Fruit fly (Drosophila melanogaster) whole organism, prepupa: Measurements from ENCODE around the gene TBC1D16.

Experiments
- Blimp-1 ChIP-seq: fragments of 200-800 bp; sonication (Bioruptor generic); optimal IDR thresholded peaks from 3 replicates; lab custom pipeline; 2017; ENCODE audit warnings: missing biosample characterization, missing genetic modification characterization, mild to moderate bottlenecking, moderate library complexity, missing genetic modification reagents
- CG10631 ChIP-seq: fragments of 200-800 bp; sonication (Bioruptor generic); optimal IDR thresholded peaks from 2 replicates; lab custom pipeline; 2016; ENCODE audit warnings: missing biosample characterization, missing genetic modification characterization
- CG10669 ChIP-seq: fragments of 200-800 bp; sonication (Bioruptor generic); optimal IDR thresholded peaks from 3 replicates; lab custom pipeline; 2018; ENCODE audit warnings: missing biosample characterization, mild to moderate bottlenecking, missing genetic modification characterization, moderate library complexity
- CG11294 ChIP-seq: fragments of 200-800 bp; sonication (Bioruptor generic); IDR thresholded peaks from 2 replicates; pipeline ENCODE4 v1.3.6; 2022; ENCODE audit warnings: missing biosample characterization, missing genetic modification characterization
- CG11762 ChIP-seq: fragments of 200-800 bp; sonication (Bioruptor generic); optimal IDR thresholded peaks from 3 replicates; lab custom pipeline; 2016; ENCODE audit warnings: missing biosample characterization, missing genetic modification characterization; ENCODE audit not compliant: insufficient read depth
- CG16779 ChIP-seq: fragments of 200-800 bp; sonication (Bioruptor generic); optimal IDR thresholded peaks from 3 replicates; lab custom pipeline; 2017; ENCODE audit warnings: missing biosample characterization, mild to moderate bottlenecking, missing genetic modification characterization
- CG3032 ChIP-seq: fragments of 200-800 bp; optimal IDR thresholded peaks from 2 replicates; lab custom pipeline; 2019; ENCODE audit warnings: missing biosample characterization, mild to moderate bottlenecking, missing genetic modification characterization, moderate library complexity
- CG32006 ChIP-seq: fragments of 200-800 bp; sonication (Bioruptor generic); optimal IDR thresholded peaks from 3 replicates; lab custom pipeline; 2017; ENCODE audit warnings: missing biosample characterization, mild to moderate bottlenecking, missing genetic modification characterization
- CG34406 ChIP-seq: fragments of 200-800 bp; sonication (Bioruptor generic); optimal IDR thresholded peaks from 3 replicates; lab custom pipeline; 2016; ENCODE audit warnings: missing biosample characterization, missing genetic modification characterization
- CG3919 ChIP-seq: fragments of 200-800 bp; sonication (Bioruptor generic); optimal IDR thresholded peaks from 3 replicates; lab custom pipeline; 2016; ENCODE audit warnings: missing biosample characterization, missing genetic modification characterization
- CG4318 ChIP-seq: fragments of 200-800 bp; sonication (Bioruptor generic); optimal IDR thresholded peaks from 3 replicates; lab custom pipeline; 2017; ENCODE audit warnings: missing biosample characterization, mild to moderate bottlenecking, missing genetic modification characterization
- CG6163 ChIP-seq: fragments of 200-800 bp; sonication (Bioruptor generic); IDR thresholded peaks from 3 replicates; pipeline ENCODE4 v1.3.6; 2022; ENCODE audit warnings: missing biosample characterization, missing genetic modification characterization
- CG6276 ChIP-seq: fragments of 200-800 bp; sonication (Bioruptor generic); optimal IDR thresholded peaks from 2 replicates; lab custom pipeline; 2017; ENCODE audit warnings: missing biosample characterization, mild to moderate bottlenecking, missing genetic modification characterization
- CG6792 ChIP-seq: fragments of 200-800 bp; sonication (Bioruptor generic); optimal IDR thresholded peaks from 3 replicates; lab custom pipeline; 2016; ENCODE audit warnings: missing biosample characterization, missing genetic modification characterization
- CG6808 ChIP-seq: fragments of 200-800 bp; sonication (Bioruptor generic); optimal IDR thresholded peaks from 3 replicates; lab custom pipeline; 2017; ENCODE audit warnings: missing biosample characterization, missing genetic modification characterization, mild to moderate bottlenecking, moderate library complexity, missing genetic modification reagents
- CG7368 ChIP-seq: fragments of 200-800 bp; sonication (Bioruptor generic); optimal IDR thresholded peaks from 3 replicates; lab custom pipeline; 2016; ENCODE audit warnings: missing biosample characterization, missing genetic modification characterization
- CG8319 ChIP-seq: fragments of 200-800 bp; sonication (Bioruptor generic); optimal IDR thresholded peaks from 3 replicates; lab custom pipeline; 2016; ENCODE audit warnings: missing biosample characterization, missing genetic modification characterization
- Eip75B ChIP-seq: fragments of 200-800 bp; sonication (Bioruptor generic); optimal IDR thresholded peaks from 3 replicates; lab custom pipeline; 2016; ENCODE audit warnings: missing biosample characterization, missing genetic modification characterization
- Eip78C ChIP-seq: fragments of 200-800 bp; sonication (Bioruptor generic); peaks from one replicate; lab custom pipeline; 2016; ENCODE audit warnings: missing biosample characterization, missing genetic modification characterization
- Eip93F ChIP-seq: fragments of 200-800 bp; sonication (Bioruptor generic); optimal IDR thresholded peaks from 2 replicates; lab custom pipeline; 2016; ENCODE audit warnings: missing biosample characterization, mild to moderate bottlenecking, missing genetic modification characterization
- Ets21C ChIP-seq: fragments of 200-800 bp; sonication (Bioruptor generic); optimal IDR thresholded peaks from 3 replicates; lab custom pipeline; 2016; ENCODE audit warnings: missing biosample characterization, missing genetic modification characterization
- Ets96B ChIP-seq: fragments of 200-800 bp; optimal IDR thresholded peaks from 2 replicates; lab custom pipeline; 2019; ENCODE audit warnings: missing biosample characterization, mild to moderate bottlenecking, missing genetic modification characterization, moderate library complexity
- Gug ChIP-seq: fragments of 200-800 bp; sonication (Bioruptor generic); IDR thresholded peaks from 2 replicates; pipeline ENCODE4 v1.3.6; 2022; ENCODE audit warnings: missing biosample characterization, missing genetic modification characterization
- Met ChIP-seq: fragments of 200-800 bp; sonication (Bioruptor generic); optimal IDR thresholded peaks from 3 replicates; lab custom pipeline; 2016; ENCODE audit warnings: missing biosample characterization, missing genetic modification characterization
- OdsH ChIP-seq: fragments of 200-800 bp; sonication (Bioruptor generic); optimal IDR thresholded peaks from 3 replicates; lab custom pipeline; 2016; ENCODE audit warnings: missing biosample characterization, missing genetic modification characterization
- Sox102F ChIP-seq: fragments of 200-800 bp; sonication (Bioruptor generic); optimal IDR thresholded peaks from 2 replicates; lab custom pipeline; 2016; ENCODE audit warnings: missing biosample characterization, mild to moderate bottlenecking, missing genetic modification characterization
- Sox14 ChIP-seq: fragments of 200-800 bp; sonication (Bioruptor generic); optimal IDR thresholded peaks from 3 replicates; lab custom pipeline; 2016; ENCODE audit warnings: missing biosample characterization, missing genetic modification characterization
- Sox15 ChIP-seq: fragments of 200-800 bp; sonication (Bioruptor generic); optimal IDR thresholded peaks from 3 replicates; lab custom pipeline; 2016; ENCODE audit warnings: missing biosample characterization, missing genetic modification characterization
- acj6 ChIP-seq: fragments of 200-800 bp; sonication (Bioruptor generic); optimal IDR thresholded peaks from 3 replicates; lab custom pipeline; 2016; ENCODE audit warnings: missing biosample characterization, missing genetic modification characterization
- cyc ChIP-seq: fragments of 200-800 bp; sonication (Bioruptor generic); optimal IDR thresholded peaks from 3 replicates; lab custom pipeline; 2016; ENCODE audit warnings: missing biosample characterization, missing genetic modification characterization
- dac ChIP-seq: fragments of 200-800 bp; sonication (Bioruptor generic); optimal IDR thresholded peaks from 2 replicates; lab custom pipeline; 2017; ENCODE audit warnings: missing biosample characterization, mild to moderate bottlenecking, missing genetic modification characterization
- esn ChIP-seq: fragments of 200-800 bp; sonication (Bioruptor generic); optimal IDR thresholded peaks from 2 replicates; lab custom pipeline; 2016; ENCODE audit warnings: missing biosample characterization, mild to moderate bottlenecking, missing genetic modification characterization, moderate library complexity
- fd59A ChIP-seq: fragments of 200-800 bp; sonication (Bioruptor generic); optimal IDR thresholded peaks from 2 replicates; lab custom pipeline; 2017; ENCODE audit warnings: missing biosample characterization, mild to moderate bottlenecking, missing genetic modification characterization, missing genetic modification reagents
- fd85E ChIP-seq: fragments of 200-800 bp; sonication (Bioruptor generic); optimal IDR thresholded peaks from 3 replicates; lab custom pipeline; 2016; ENCODE audit warnings: missing biosample characterization, missing genetic modification characterization
- lz ChIP-seq: fragments of 200-800 bp; sonication (Bioruptor generic); optimal IDR thresholded peaks from 3 replicates; lab custom pipeline; 2016; ENCODE audit warnings: missing biosample characterization, missing genetic modification characterization
- net ChIP-seq: fragments of 200-800 bp; sonication (Bioruptor generic); optimal IDR thresholded peaks from 3 replicates; lab custom pipeline; 2016; ENCODE audit warnings: missing biosample characterization, missing genetic modification characterization
- pdm3 ChIP-seq: fragments of 200-800 bp; sonication (Bioruptor generic); optimal IDR thresholded peaks from 3 replicates; lab custom pipeline; 2016; ENCODE audit warnings: missing biosample characterization, missing genetic modification characterization
- salr ChIP-seq, 2 experiments: fragments of 200-800 bp; sonication (Bioruptor generic); optimal IDR thresholded peaks; 3 replicates each; lab custom pipeline; 2016 to 2018; ENCODE audit warnings: missing biosample characterization in 2 of 2, missing genetic modification characterization in 2 of 2, mild to moderate bottlenecking in 1 of 2
- spab ChIP-seq: fragments of 200-800 bp; sonication (Bioruptor generic); optimal IDR thresholded peaks from 2 replicates; lab custom pipeline; 2017; ENCODE audit warnings: missing biosample characterization, mild to moderate bottlenecking, missing genetic modification characterization, missing genetic modification reagents
- ss ChIP-seq, 2 experiments: fragments of 200-800 bp; sonication (Bioruptor generic); optimal IDR thresholded peaks; 2 replicates in 1 of 2; 3 replicates in 1 of 2; lab custom pipeline; 2017 to 2018; ENCODE audit warnings: mild to moderate bottlenecking in 2 of 2, missing biosample characterization in 2 of 2, missing genetic modification characterization in 2 of 2, moderate library complexity in 1 of 2
- svp ChIP-seq: fragments of 200-800 bp; sonication (Bioruptor generic); peaks from one replicate; lab custom pipeline; 2016; ENCODE audit warnings: missing biosample characterization, missing genetic modification characterization
- topi ChIP-seq: fragments of 200-800 bp; sonication (Bioruptor generic); optimal IDR thresholded peaks from 3 replicates; lab custom pipeline; 2016; ENCODE audit warnings: missing biosample characterization, missing genetic modification characterization
- vri ChIP-seq: fragments of 200-800 bp; sonication (Bioruptor generic); optimal IDR thresholded peaks from 3 replicates; lab custom pipeline; 2016; ENCODE audit warnings: missing biosample characterization, mild to moderate bottlenecking, missing genetic modification characterization

Gene TBC1D16

DNA sequence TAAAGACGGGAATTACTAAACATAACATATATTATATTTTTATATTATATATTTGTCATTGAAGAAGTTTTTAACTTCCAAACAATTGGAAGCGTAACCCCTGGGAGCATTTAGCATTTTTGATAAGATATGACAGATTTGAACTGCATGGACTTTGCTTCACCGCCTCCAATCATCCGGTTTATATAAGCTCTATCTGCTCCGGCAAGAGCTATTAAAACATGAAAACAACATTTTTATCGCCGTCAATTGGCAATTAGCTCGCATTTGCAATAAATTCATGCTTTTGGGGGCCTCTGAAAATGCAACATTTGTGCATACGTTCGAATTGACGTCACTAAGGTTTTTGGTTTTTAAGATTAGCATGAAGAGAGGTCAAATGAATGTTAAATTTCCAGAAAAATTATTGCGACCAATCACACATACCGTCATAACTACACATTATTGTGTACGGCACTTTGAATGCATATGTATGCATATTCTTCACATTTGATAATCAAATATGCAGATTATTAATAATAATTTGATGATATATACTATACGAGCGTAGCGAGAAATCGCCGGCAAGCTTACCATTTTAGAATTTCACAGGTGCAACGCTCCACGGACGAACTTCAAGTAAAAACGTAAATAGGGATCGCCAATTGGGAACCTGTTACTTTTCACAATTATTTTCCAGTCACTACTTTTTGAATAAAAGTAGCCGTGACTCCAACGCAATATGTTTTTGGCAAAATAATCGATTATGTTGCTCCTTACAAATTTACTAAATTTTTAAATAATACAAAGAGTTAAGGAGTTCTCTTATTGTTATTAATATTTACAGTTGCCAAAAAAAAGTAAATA lies 39.6 kb downstream of the TBC1D16 start, which contains the start of gene Mdh1:
Mdh1 (minus strand) TSS at position 691 of the 846 bp plus-strand sequence.
- no peak for TF ChIP-seq CG6276
- no peak for TF ChIP-seq Ets21C (GFP tag; lab: Kevin White, UChicago)
- TF ChIP-seq dac: no peak
- TF ChIP-seq fd59A: no peak
- no peak for TF ChIP-seq CG6163
- no peak for TF ChIP-seq CG10669 (GFP tag; lab: Kevin White, UChicago)
- TF ChIP-seq ss (GFP tag; optimal IDR thresholded peaks at IDR 0.05; lab: Kevin White, UChicago): peak; percentile 11 to 40
- peak; percentile 64 for TF ChIP-seq Eip78C (GFP tag; lab: Kevin White, UChicago)
- TF ChIP-seq esn (GFP tag; lab: Kevin White, UChicago): no peak
- TF ChIP-seq CG4318: no peak
- peak; percentile 55 for TF ChIP-seq vri
- TF ChIP-seq Eip93F (GFP tag; lab: Kevin White, UChicago): peak; percentile 18
- no peak for TF ChIP-seq net (GFP tag; lab: Kevin White, UChicago)
- TF ChIP-seq CG6808: peak; percentile 4
- no peak for TF ChIP-seq CG34406 (GFP tag; lab: Kevin White, UChicago)
- TF ChIP-seq Sox102F (GFP tag; lab: Kevin White, UChicago): no peak
- no peak for TF ChIP-seq spab (GFP tag; lab: Kevin White, UChicago)
- TF ChIP-seq Gug (GFP tag; lab: Robert Waterston, UW): no peak
- TF ChIP-seq CG32006 (GFP tag; lab: Kevin White, UChicago): no peak
- TF ChIP-seq Sox15 (GFP tag; lab: Kevin White, UChicago): no peak
- TF ChIP-seq CG3919: no peak
- TF ChIP-seq Ets96B (tag; lab: Kevin White, UChicago): no peak
- TF ChIP-seq CG6792 (GFP tag; lab: Kevin White, UChicago): no peak
- no peak for TF ChIP-seq OdsH
- TF ChIP-seq topi (GFP tag; lab: Kevin White, UChicago): no peak
- no peak for TF ChIP-seq cyc (GFP tag; lab: Kevin White, UChicago)
- no peak for TF ChIP-seq acj6 (GFP tag; lab: Kevin White, UChicago)
- no peak for TF ChIP-seq CG8319 (GFP tag; lab: Kevin White, UChicago)

- no peak for TF ChIP-seq CG7368
- no peak for TF ChIP-seq Met
- no peak for TF ChIP-seq Sox14
- no peak for TF ChIP-seq acj6 (GFP tag; lab: Kevin White, UChicago)
- TF ChIP-seq Eip75B (GFP tag; lab: Kevin White, UChicago): no peak
Observed at dm6 chr2L:10395035-10395434, 40.4 kb downstream of the TBC1D16 start.

dm6 chr2L:10393467-10393866 lies 42.0 kb downstream of the TBC1D16 start:
- peak; percentile 18 for TF ChIP-seq vri
- no peak for TF ChIP-seq CG16779 (tag; lab: Kevin White, UChicago)

DNA sequence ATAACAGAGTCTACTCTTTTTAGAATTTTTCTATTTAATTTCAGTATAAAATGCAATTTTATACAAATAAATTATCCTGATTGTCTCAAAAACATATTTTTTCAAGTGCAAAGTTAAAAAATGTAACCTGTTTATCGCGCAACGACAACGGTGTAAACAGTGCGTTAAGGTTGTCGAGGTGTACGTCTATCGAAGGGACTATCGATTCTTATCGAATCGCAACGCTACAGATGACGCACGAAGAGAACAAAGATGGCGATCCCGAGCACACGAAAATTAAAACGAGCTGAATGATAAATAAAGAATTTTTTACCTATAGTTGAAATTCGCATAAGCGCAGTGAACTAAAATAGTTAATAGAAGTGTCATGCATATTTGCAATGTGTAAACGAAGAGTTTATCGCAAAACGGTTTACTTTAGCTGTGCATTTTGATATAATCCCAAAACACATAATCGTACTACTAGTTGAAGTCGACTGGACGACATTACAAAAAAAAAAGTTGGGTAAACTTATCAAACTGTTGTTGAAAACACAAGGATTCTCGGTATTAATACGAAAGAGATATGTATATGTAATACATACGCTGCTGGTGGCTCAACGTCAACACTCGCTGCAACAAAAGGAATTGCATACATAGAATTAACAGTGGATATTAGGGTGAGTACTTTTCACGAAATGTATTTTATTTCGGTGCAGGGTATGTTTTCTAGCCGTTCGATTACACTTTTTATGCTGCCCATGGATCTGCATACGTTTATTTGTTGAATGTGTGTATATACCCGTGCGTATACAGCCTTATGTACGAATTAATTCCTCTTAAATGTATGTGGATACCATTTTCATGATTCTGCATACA lies 47.4 kb downstream of the TBC1D16 start, which contains the start of gene da:
da (plus strand) TSS at position 237 of the 858 bp plus-strand sequence.
- TF ChIP-seq salr (GFP tag; optimal IDR thresholded peaks at IDR 0.05; lab: Kevin White, UChicago) (peak in 1 of 2 experiments; percentile 28), CG11762 (GFP tag; lab: Kevin White, UChicago) (no peak), dac (peak; percentile 8), CG11294 (no peak), Ets21C (GFP tag; lab: Kevin White, UChicago) (peak; percentile 12), Sox102F (GFP tag; lab: Kevin White, UChicago) (peak; percentile 4), fd85E (no peak), net (GFP tag; lab: Kevin White, UChicago) (peak; percentile 23), CG6276 (no peak), CG10631 (GFP tag; lab: Kevin White, UChicago) (no peak), Eip78C (GFP tag; lab: Kevin White, UChicago) (peak; percentile 73), CG3919 (no peak), pdm3 (GFP tag; lab: Kevin White, UChicago) (peak; percentile 73), CG3032 (peak; percentile 61), lz (GFP tag; lab: Kevin White, UChicago) (peak; percentile 61), CG6808 (no peak), Blimp-1 (GFP tag; lab: Kevin White, UChicago) (peak; percentile 17), CG34406 (GFP tag; lab: Kevin White, UChicago) (no peak), svp (no peak)
